Worm (Caenorhabditis elegans): ENCODE results near the gene C18H7.4.

Gene C18H7.4

DNA sequence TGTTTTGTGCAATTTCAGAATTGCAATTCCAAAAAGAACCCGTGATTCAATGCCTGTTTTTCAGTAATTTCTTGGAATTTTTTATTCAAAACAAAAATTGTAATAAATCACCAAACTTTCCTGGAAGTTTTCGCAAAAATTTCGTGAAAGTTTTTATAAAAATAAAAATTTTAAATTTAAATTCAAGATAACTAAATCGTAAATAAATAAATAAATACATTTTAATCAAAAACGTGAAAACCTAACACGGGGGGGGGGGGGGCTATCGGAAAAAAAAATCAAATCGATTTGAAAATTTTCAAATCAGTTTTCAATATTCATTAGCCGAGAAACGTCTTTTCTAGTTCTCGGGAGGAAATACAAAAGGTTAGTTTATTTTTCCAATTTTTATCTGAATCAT, at the start of gene C18H7.4:
C18H7.4 (plus strand) TSS at position 301 of the 400 bp plus-strand sequence.
- TF ChIP-seq ama-1 (optimal IDR thresholded peaks at IDR 0.05) (no peak), ama-1 (GFP tag; optimal IDR thresholded peaks at IDR 0.05) (no peak), egrh-3 (GFP tag; IDR thresholded peaks at IDR 0.05) (no peak), Y79H2A.3 (GFP tag; conservative IDR thresholded peaks at IDR 0.05) (no peak), chd-7 (tag; optimal IDR thresholded peaks at IDR 0.05) (no peak), nhr-80 (tag; optimal IDR thresholded peaks at IDR 0.05) (no peak), cebp-2 (GFP tag; IDR thresholded peaks at IDR 0.05) (no peak), athp-1 (tag; optimal IDR thresholded peaks at IDR 0.05) (no peak), xnd-1 (tag; optimal IDR thresholded peaks at IDR 0.05) (no peak), F57C9.4 (tag; optimal IDR thresholded peaks at IDR 0.05) (no peak), rec-8 (tag; optimal IDR thresholded peaks at IDR 0.05) (no peak), hsf-1 (GFP tag; IDR thresholded peaks at IDR 0.05) (no peak), nhr-27 (tag; optimal IDR thresholded peaks at IDR 0.05) (no peak), hlh-12 (tag; optimal IDR thresholded peaks at IDR 0.05) (no peak), snpc-1.1 (tag; optimal IDR thresholded peaks at IDR 0.05; ENCODE audit: insufficient read depth) (no peak), mxl-1 (tag; optimal IDR thresholded peaks at IDR 0.05) (no peak), ztf-25 (GFP tag; IDR thresholded peaks at IDR 0.05) (no peak), madf-10 (tag; optimal IDR thresholded peaks at IDR 0.05) (no peak)

- no peak for TF ChIP-seq snpc-1.1 (tag; optimal IDR thresholded peaks at IDR 0.05; ENCODE audit: insufficient read depth)
- no peak for TF ChIP-seq ceh-79 (tag; optimal IDR thresholded peaks at IDR 0.05)
- TF ChIP-seq snpc-3.4 (tag; optimal IDR thresholded peaks at IDR 0.05): no peak
- TF ChIP-seq B0035.1 (tag; optimal IDR thresholded peaks at IDR 0.05): no peak
- TF ChIP-seq ama-1 (optimal IDR thresholded peaks at IDR 0.05): no peak
- TF ChIP-seq ama-1 (GFP tag; optimal IDR thresholded peaks at IDR 0.05): no peak
- no peak for TF ChIP-seq nfyb-1 (GFP tag; IDR thresholded peaks at IDR 0.05)
- TF ChIP-seq nfya-2 (GFP tag; IDR thresholded peaks at IDR 0.05): no peak
- TF ChIP-seq ets-4 (GFP tag; optimal IDR thresholded peaks at IDR 0.05): no peak
- TF ChIP-seq mcd-1 (GFP tag; IDR thresholded peaks at IDR 0.05): no peak
- no peak for TF ChIP-seq ztf-3 (GFP tag; optimal IDR thresholded peaks at IDR 0.05)
- TF ChIP-seq ceh-100 (GFP tag; IDR thresholded peaks at IDR 0.05): no peak
- no peak for TF ChIP-seq ZK185.1 (tag; optimal IDR thresholded peaks at IDR 0.05; ENCODE audit: poor library complexity, severe bottlenecking)
- no peak for TF ChIP-seq F57C9.4 (tag; optimal IDR thresholded peaks at IDR 0.05)
Measured at ce11 chrIV:545852-546251, 47.3 kb upstream of the C18H7.4 start.

DNA sequence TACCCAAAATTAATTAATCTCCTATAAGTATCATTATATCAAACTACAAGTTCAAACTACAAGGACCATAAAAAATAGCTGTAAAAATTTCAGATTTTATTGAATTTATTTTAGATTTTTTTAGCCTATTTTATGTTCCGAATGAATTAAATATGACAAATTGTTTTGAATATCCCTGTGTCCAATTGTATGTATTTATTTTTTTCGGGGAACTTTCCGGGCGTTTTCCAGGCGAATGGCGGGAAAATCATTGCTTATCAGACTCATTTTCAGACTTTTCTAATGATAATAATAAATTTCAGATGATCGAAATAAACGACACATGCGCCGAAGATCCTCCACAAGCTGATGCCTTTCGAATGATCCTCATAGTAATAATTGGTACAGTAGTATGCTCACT, 45.1 kb upstream of the C18H7.4 start, which contains the start of gene F56A11.4:
F56A11.4 (plus strand) TSS at position 301 of the 400 bp plus-strand sequence.
- TF ChIP-seq tbp1 (GFP tag; optimal IDR thresholded peaks at IDR 0.05) (no peak), akir-1 (GFP tag; optimal IDR thresholded peaks at IDR 0.05) (no peak)

ce11 chrIV:551923-552322, 41.2 kb upstream of the C18H7.4 start:
- TF ChIP-seq madf-8 (GFP tag; conservative IDR thresholded peaks at IDR 0.05) (no peak), ztf-6 (GFP tag; IDR thresholded peaks at IDR 0.05) (no peak), ets-4 (GFP tag; optimal IDR thresholded peaks at IDR 0.05) (peak; percentile 83), unc-130 (GFP tag; optimal IDR thresholded peaks at IDR 0.05) (no peak), sptf-2 (GFP tag; optimal IDR thresholded peaks at IDR 0.05) (no peak), cebp-1 (GFP tag; IDR thresholded peaks at IDR 0.05) (no peak), cebp-1 (tag; optimal IDR thresholded peaks at IDR 0.05) (no peak), ceh-40 (GFP tag; IDR thresholded peaks at IDR 0.05) (no peak), hlh-26 (GFP tag; conservative IDR thresholded peaks at IDR 0.05) (no peak), ztf-22 (GFP tag; optimal IDR thresholded peaks at IDR 0.05) (peak; percentile 66), F10E7.11 (tag; optimal IDR thresholded peaks at IDR 0.05) (no peak), snpc-4 (GFP tag; optimal IDR thresholded peaks at IDR 0.05) (no peak), snpc-4 (tag; optimal IDR thresholded peaks at IDR 0.05) (no peak), nhr-179 (tag; optimal IDR thresholded peaks at IDR 0.05) (no peak), athp-1 (tag; optimal IDR thresholded peaks at IDR 0.05) (no peak), let-607 (tag; optimal IDR thresholded peaks at IDR 0.05) (peak in 1 of 2 experiments; percentile 4), Y67H2A.10 (GFP tag; conservative IDR thresholded peaks at IDR 0.05) (no peak), attf-5 (GFP tag; optimal IDR thresholded peaks at IDR 0.05) (no peak), madf-10 (tag; optimal IDR thresholded peaks at IDR 0.05) (no peak)
